Worm (Caenorhabditis elegans) whole organism, mixed stage, embryonic: ENCODE results near the gene eat-20.

Experiments used
- M03D4.4 ChIP-seq: sonication (generic microtip); optimal IDR thresholded peaks from 2 replicates; lab custom pipeline; 2017; ENCODE audit warnings: mild to moderate bottlenecking, missing genetic modification characterization, missing compliant biosample characterization
- bed-3 ChIP-seq: fragments of 200-800 bp; sonication (Bioruptor generic); optimal IDR thresholded peaks from 3 replicates; lab custom pipeline; 2018; ENCODE audit warnings: mild to moderate bottlenecking, missing genetic modification characterization, moderate library complexity, missing compliant biosample characterization
- blmp-1 ChIP-seq: fragments of 150-350 bp; optimal IDR thresholded peaks from 2 replicates; lab custom pipeline; 2014; ENCODE audit warnings: missing biosample characterization, missing genetic modification characterization
- ceh-39 ChIP-seq: fragments of 150-350 bp; optimal IDR thresholded peaks from 2 replicates; lab custom pipeline; 2014; ENCODE audit warnings: missing biosample characterization, missing genetic modification characterization
- ceh-43 ChIP-seq: fragments of 200-800 bp; sonication (Bioruptor generic); optimal IDR thresholded peaks from 2 replicates; lab custom pipeline; 2018; ENCODE audit warnings: mild to moderate bottlenecking, missing genetic modification characterization, moderate library complexity, missing compliant biosample characterization
- ces-1 ChIP-seq: fragments of 150-350 bp; optimal IDR thresholded peaks from 2 replicates; lab custom pipeline; 2014; ENCODE audit warnings: missing biosample characterization, missing genetic modification reagents, missing genetic modification characterization
- drap-1 ChIP-seq: fragments of 200-800 bp; sonication (Bioruptor generic); optimal IDR thresholded peaks from 3 replicates; lab custom pipeline; 2018; ENCODE audit warnings: mild to moderate bottlenecking, missing genetic modification characterization, missing compliant biosample characterization
- elt-1 ChIP-seq: sonication (generic microtip); optimal IDR thresholded peaks from 2 replicates; lab custom pipeline; 2017; ENCODE audit warnings: missing genetic modification characterization, mild to moderate bottlenecking, missing compliant biosample characterization, antibody characterized with exemption, moderate library complexity, borderline replicate concordance; ENCODE audit not compliant: insufficient read depth
- flh-1 ChIP-seq: fragments of 200-800 bp; sonication (Bioruptor generic); optimal IDR thresholded peaks from 2 replicates; lab custom pipeline; 2018; ENCODE audit warnings: mild to moderate bottlenecking, missing genetic modification characterization, moderate library complexity, missing compliant biosample characterization
- lin-13 ChIP-seq: fragments of 150-350 bp; optimal IDR thresholded peaks from 2 replicates; lab custom pipeline; 2014; ENCODE audit warnings: missing biosample characterization, missing genetic modification characterization
- lin-32 ChIP-seq: fragments of 200-800 bp; sonication (Bioruptor generic); optimal IDR thresholded peaks from 2 replicates; lab custom pipeline; 2018; ENCODE audit warnings: mild to moderate bottlenecking, missing genetic modification characterization, missing compliant biosample characterization
- lsy-2 ChIP-seq: fragments of 150-350 bp; optimal IDR thresholded peaks from 2 replicates; lab custom pipeline; 2014; ENCODE audit warnings: missing biosample characterization, missing genetic modification characterization
- mab-5 ChIP-seq: fragments of 150-350 bp; optimal IDR thresholded peaks from 2 replicates; lab custom pipeline; 2014; ENCODE audit warnings: missing biosample characterization, missing genetic modification characterization
- mep-1 ChIP-seq: fragments of 150-350 bp; optimal IDR thresholded peaks from 2 replicates; lab custom pipeline; 2017; ENCODE audit warnings: missing biosample characterization, missing genetic modification reagents, missing genetic modification characterization, inconsistent platforms
- mls-2 ChIP-seq: sonication (generic microtip); optimal IDR thresholded peaks from 2 replicates; lab custom pipeline; 2016; ENCODE audit warnings: mild to moderate bottlenecking, missing genetic modification characterization, moderate library complexity, missing compliant biosample characterization
- nhr-2 ChIP-seq: fragments of 150-350 bp; optimal IDR thresholded peaks from 2 replicates; lab custom pipeline; 2014; ENCODE audit warnings: missing biosample characterization, missing genetic modification characterization
- nhr-237 ChIP-seq: fragments of 150-350 bp; optimal IDR thresholded peaks from 2 replicates; lab custom pipeline; 2014; ENCODE audit warnings: missing biosample characterization, missing genetic modification characterization
- nhr-76 ChIP-seq: sonication (generic microtip); optimal IDR thresholded peaks from 2 replicates; lab custom pipeline; 2017; ENCODE audit warnings: missing biosample characterization, missing genetic modification characterization
- pha-4 ChIP-seq: fragments of 150-350 bp; optimal IDR thresholded peaks from 2 replicates; lab custom pipeline; 2018; ENCODE audit warnings: missing biosample characterization, missing genetic modification reagents, missing genetic modification characterization
- sem-2 ChIP-seq: fragments of 200-800 bp; sonication (Bioruptor generic); optimal IDR thresholded peaks from 2 replicates; lab custom pipeline; 2018; ENCODE audit warnings: mild to moderate bottlenecking, missing genetic modification characterization, missing compliant biosample characterization
- snpc-4 ChIP-seq: fragments of 150-350 bp; optimal IDR thresholded peaks from 2 replicates; lab custom pipeline; 2014; ENCODE audit warnings: missing biosample characterization, missing genetic modification characterization
- sptf-1 ChIP-seq: sonication (generic microtip); optimal IDR thresholded peaks from 2 replicates; lab custom pipeline; 2017; ENCODE audit warnings: mild to moderate bottlenecking, missing genetic modification characterization, moderate library complexity, missing compliant biosample characterization
- tbx-8 ChIP-seq: fragments of 200-800 bp; sonication (Bioruptor generic); optimal IDR thresholded peaks from 2 replicates; lab custom pipeline; 2018; ENCODE audit warnings: mild to moderate bottlenecking, missing genetic modification characterization, moderate library complexity, missing compliant biosample characterization
- unc-120 ChIP-seq: sonication (generic microtip); optimal IDR thresholded peaks from 2 replicates; lab custom pipeline; 2017; ENCODE audit warnings: missing genetic modification characterization, missing compliant biosample characterization; ENCODE audit not compliant: poor library complexity, severe bottlenecking
- unc-39 ChIP-seq: fragments of 150-350 bp; optimal IDR thresholded peaks from 2 replicates; lab custom pipeline; 2014; ENCODE audit warnings: missing biosample characterization, missing genetic modification characterization
- zip-8 ChIP-seq: fragments of 150-350 bp; optimal IDR thresholded peaks from 2 replicates; lab custom pipeline; 2014; ENCODE audit warnings: missing biosample characterization, missing genetic modification characterization
- ztf-11 ChIP-seq: fragments of 150-350 bp; optimal IDR thresholded peaks from 2 replicates; lab custom pipeline; 2014; ENCODE audit warnings: missing biosample characterization, missing genetic modification characterization

The eat-20 gene

DNA sequence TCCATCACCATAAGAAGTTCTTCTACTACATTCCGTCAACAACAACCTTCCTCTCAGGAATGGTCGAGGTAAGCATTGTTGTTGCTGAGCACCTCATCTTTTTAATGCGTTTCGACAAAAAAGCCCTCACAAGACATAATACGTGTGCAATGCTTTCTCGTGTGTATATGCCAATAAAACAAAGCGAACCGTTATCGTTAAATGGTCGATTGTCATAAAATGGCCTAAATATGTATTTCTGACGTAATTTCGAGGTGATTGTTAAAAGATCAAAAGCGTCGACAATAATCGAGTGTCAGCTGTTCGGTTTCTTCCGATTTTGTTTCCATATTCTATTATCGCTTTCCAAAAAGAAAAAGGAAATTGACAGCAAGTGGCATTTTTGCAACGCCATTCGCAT, 34.9 kb downstream of the eat-20 start:
- no peak for TF ChIP-seq unc-39 (tag; lab: Kevin White, UChicago)
- TF ChIP-seq zip-8 (tag; lab: Kevin White, UChicago) = peak; percentile 27

- TF ChIP-seq zip-8 (tag; lab: Kevin White, UChicago) = no peak
- TF ChIP-seq unc-120 (tag; lab: Kevin White, UChicago) = no peak
- TF ChIP-seq ceh-43 (GFP tag; lab: Kevin White, UChicago) = no peak
- TF ChIP-seq mls-2 (tag; lab: Kevin White, UChicago) = no peak
- no peak for TF ChIP-seq ces-1 (GFP tag; lab: Kevin White, UChicago)
- no peak for TF ChIP-seq unc-39 (tag; lab: Kevin White, UChicago)
- TF ChIP-seq snpc-4 = no peak
- no peak for TF ChIP-seq elt-1
- TF ChIP-seq tbx-8 (GFP tag; lab: Kevin White, UChicago) = no peak
- TF ChIP-seq, all 35 proteins: peak for 0
These were observed 35.7 kb downstream of the eat-20 start for ce11 chrX:15545485-15545884.

DNA sequence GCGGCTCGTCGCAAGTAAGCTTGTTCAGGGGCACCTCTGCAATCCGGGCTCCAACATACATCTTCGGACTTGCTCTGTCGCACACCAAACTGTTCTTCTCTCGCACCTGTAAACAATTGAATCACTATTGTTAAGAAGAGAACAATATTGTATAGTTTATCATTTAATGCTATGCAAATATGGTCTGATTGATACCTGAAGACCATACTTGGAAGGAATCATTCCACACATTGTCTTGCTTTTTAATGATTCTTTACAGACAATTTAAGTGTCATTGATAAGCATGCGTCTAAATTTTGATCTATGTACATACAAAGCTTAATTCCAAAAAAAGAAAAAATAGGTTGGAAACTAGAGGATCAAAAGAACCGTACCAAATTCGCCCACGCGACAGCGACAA, 37.1 kb downstream of the eat-20 start:
- TF ChIP-seq nhr-76 (no peak), mab-5 (tag; lab: Kevin White, UChicago) (no peak), elt-1 (no peak), bed-3 (no peak), flh-1 (GFP tag; lab: Kevin White, UChicago) (no peak), ztf-11 (tag; lab: Kevin White, UChicago) (no peak), ceh-39 (tag; lab: Kevin White, UChicago) (no peak), sem-2 (GFP tag; lab: Kevin White, UChicago) (no peak), mep-1 (tag; lab: Kevin White, UChicago) (no peak), lsy-2 (tag; lab: Kevin White, UChicago) (no peak), unc-120 (tag; lab: Kevin White, UChicago) (no peak), blmp-1 (tag; lab: Kevin White, UChicago) (no peak), lin-32 (GFP tag; lab: Kevin White, UChicago) (no peak), nhr-237 (no peak), lin-13 (no peak), M03D4.4 (tag; lab: Kevin White, UChicago) (no peak), ceh-43 (GFP tag; lab: Kevin White, UChicago) (no peak), pha-4 (tag; lab: Kevin White, UChicago) (no peak), zip-8 (tag; lab: Kevin White, UChicago) (no peak), drap-1 (GFP tag; lab: Kevin White, UChicago) (no peak)

DNA sequence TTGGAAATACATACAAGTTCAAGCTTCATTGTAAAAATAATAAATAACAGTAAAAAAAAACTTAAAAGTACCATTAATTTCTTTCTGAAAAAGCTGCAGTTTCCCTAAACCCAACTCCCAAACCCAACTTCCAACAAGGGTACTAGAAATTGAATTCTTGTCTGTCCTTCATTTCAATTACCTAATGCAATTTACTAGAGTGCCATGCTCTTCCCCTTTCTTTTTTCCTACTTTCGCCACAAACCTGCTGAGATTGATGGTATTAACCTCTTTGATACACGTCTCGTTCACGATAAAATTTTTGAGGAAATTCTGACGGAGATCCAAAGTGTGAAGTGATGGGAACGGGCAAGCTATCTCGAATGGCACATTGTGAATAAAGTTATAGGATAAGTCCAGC, 38.1 kb downstream of the eat-20 start:
- TF ChIP-seq lsy-2 (tag; lab: Kevin White, UChicago) (no peak), ces-1 (GFP tag; lab: Kevin White, UChicago) (peak; percentile 93)

- TF ChIP-seq flh-1 (GFP tag; lab: Kevin White, UChicago) (no peak), ces-1 (GFP tag; lab: Kevin White, UChicago) (peak; percentile 71)
These were observed 41.0 kb downstream of the eat-20 start for ce11 chrX:15550769-15551168.

DNA sequence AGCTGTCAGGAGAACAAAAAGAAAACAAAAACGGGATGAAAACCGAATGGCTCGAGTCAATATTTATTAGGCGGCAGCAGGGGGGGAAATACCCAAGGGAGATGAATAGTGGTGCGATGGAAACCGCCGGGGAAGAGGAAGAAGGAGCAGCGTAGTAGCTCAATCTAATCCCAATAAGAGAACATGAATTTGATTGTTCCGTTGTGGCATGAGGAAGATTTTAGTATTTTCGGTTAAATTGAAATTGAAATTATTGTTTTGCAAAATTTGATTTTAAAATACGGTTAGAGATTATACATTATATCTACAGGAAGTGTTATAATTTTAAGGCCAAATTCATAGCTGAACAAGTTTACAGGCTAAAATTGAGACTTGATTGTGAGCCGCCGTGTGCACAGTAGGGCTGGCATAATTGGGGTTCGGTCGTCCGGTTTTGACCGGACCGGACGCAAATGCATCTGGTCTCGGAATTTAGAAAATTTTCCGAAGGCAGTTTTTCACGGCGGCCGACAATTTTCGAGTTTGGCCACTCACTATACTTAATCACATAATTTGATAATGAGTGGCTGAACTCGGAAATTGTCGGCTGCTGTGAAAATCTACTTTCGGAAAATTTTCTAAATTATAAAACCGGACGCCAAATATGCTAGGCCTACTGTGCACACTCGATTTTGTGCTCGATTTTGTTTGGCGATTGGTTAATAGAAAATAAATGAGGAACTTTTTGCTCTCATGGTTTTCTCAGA, 42.4 kb downstream of the eat-20 start:
- TF ChIP-seq flh-1 (GFP tag; lab: Kevin White, UChicago) (no peak), ces-1 (GFP tag; lab: Kevin White, UChicago) (peak; percentile 80), zip-8 (tag; lab: Kevin White, UChicago) (no peak), pha-4 (tag; lab: Kevin White, UChicago) (no peak)
- TF ChIP-seq, all 35 proteins: peak for 1

- TF ChIP-seq mab-5 (tag; lab: Kevin White, UChicago) = no peak
- TF ChIP-seq ces-1 (GFP tag; lab: Kevin White, UChicago) = no peak
- TF ChIP-seq nhr-2 (tag; lab: Kevin White, UChicago) = no peak
- TF ChIP-seq elt-1 = no peak
- no peak for TF ChIP-seq unc-39 (tag; lab: Kevin White, UChicago)
- TF ChIP-seq ztf-11 (tag; lab: Kevin White, UChicago) = no peak
- TF ChIP-seq nhr-76 = no peak
- no peak for TF ChIP-seq sptf-1
- TF ChIP-seq drap-1 (GFP tag; lab: Kevin White, UChicago) = no peak
- TF ChIP-seq zip-8 (tag; lab: Kevin White, UChicago) = no peak
- TF ChIP-seq pha-4 (tag; lab: Kevin White, UChicago) = no peak
These were observed 45.1 kb downstream of the eat-20 start for ce11 chrX:15554910-15555309.
